Worm (Caenorhabditis elegans) whole organism, L1 larva: ENCODE results near the gene C06A12.3.

Source experiments
- C16A3.4 ChIP-seq: fragments of 150-350 bp; optimal IDR thresholded peaks from 2 replicates; lab custom pipeline; 2014; ENCODE audit warnings: missing biosample characterization, missing genetic modification characterization
- C34B4.2 ChIP-seq: sonication (generic microtip); optimal IDR thresholded peaks from 2 replicates; lab custom pipeline; 2017; ENCODE audit warnings: mild to moderate bottlenecking, missing genetic modification characterization, missing compliant biosample characterization
- aha-1 ChIP-seq: fragments of 150-350 bp; optimal IDR thresholded peaks from 2 replicates; lab custom pipeline; 2014; ENCODE audit warnings: missing biosample characterization, missing genetic modification characterization
- alr-1 ChIP-seq: fragments of 200-800 bp; sonication (Bioruptor generic); optimal IDR thresholded peaks from 2 replicates; lab custom pipeline; 2018; ENCODE audit warnings: borderline replicate concordance, mild to moderate bottlenecking, missing genetic modification characterization, missing compliant biosample characterization
- blmp-1 ChIP-seq: fragments of 150-350 bp; optimal IDR thresholded peaks from 2 replicates; lab custom pipeline; 2014; ENCODE audit warnings: missing biosample characterization, missing genetic modification characterization
- ces-1 ChIP-seq: fragments of 150-350 bp; optimal IDR thresholded peaks from 2 replicates; lab custom pipeline; 2014; ENCODE audit warnings: missing biosample characterization, missing genetic modification reagents, missing genetic modification characterization
- efl-1 ChIP-seq, 4 experiments: fragments of 150-350 bp; optimal IDR thresholded peaks in 3 of 4; peaks in 1 of 4; 1 replicate in 1 of 4; 2 replicates in 3 of 4; lab custom pipeline; 2014; ENCODE audit warnings: missing biosample characterization in 2 of 4, missing genetic modification characterization in 2 of 4, missing genetic modification reagents in 2 of 4
- efl-3 ChIP-seq: fragments of 200-800 bp; sonication (Bioruptor generic); optimal IDR thresholded peaks from 2 replicates; lab custom pipeline; 2018; ENCODE audit warnings: mild to moderate bottlenecking, missing genetic modification characterization, missing compliant biosample characterization
- egl-27 ChIP-seq, 2 experiments: fragments of 150-350 bp in 1 of 2; sonication (generic microtip); optimal IDR thresholded peaks; 3 replicates each; lab custom pipeline; 2017 to 2018; ENCODE audit warnings: missing biosample characterization in 2 of 2, missing genetic modification characterization in 2 of 2, missing genetic modification reagents in 2 of 2
- ets-5 ChIP-seq: fragments of 200-800 bp; sonication (Bioruptor generic); IDR thresholded peaks from 2 replicates; pipeline ENCODE4 v1.3.6; 2022; ENCODE audit warnings: missing genetic modification characterization, missing compliant biosample characterization
- grh-1 ChIP-seq: fragments of 200-800 bp; sonication (Bioruptor generic); IDR thresholded peaks from 2 replicates; pipeline ENCODE4 v1.3.6; 2022; ENCODE audit warnings: missing genetic modification reagents, missing genetic modification characterization, missing compliant biosample characterization
- irx-1 ChIP-seq: sonication (generic microtip); optimal IDR thresholded peaks from 2 replicates; lab custom pipeline; 2016; ENCODE audit warnings: missing genetic modification characterization, missing compliant biosample characterization
- jun-1 ChIP-seq: fragments of 150-350 bp; optimal IDR thresholded peaks from 2 replicates; lab custom pipeline; 2014; ENCODE audit warnings: missing biosample characterization, missing genetic modification reagents, missing genetic modification characterization
- lin-14 ChIP-seq: fragments of 200-800 bp; sonication (Bioruptor generic); optimal IDR thresholded peaks from 2 replicates; lab custom pipeline; 2018; ENCODE audit warnings: mild to moderate bottlenecking, missing genetic modification characterization, moderate library complexity, missing compliant biosample characterization
- lin-35 ChIP-seq, 2 experiments: fragments of 150-350 bp; optimal IDR thresholded peaks; 2 replicates each; lab custom pipeline; 2014; ENCODE audit warnings: missing biosample characterization in 2 of 2, missing genetic modification characterization in 2 of 2, missing genetic modification reagents in 2 of 2
- lin-39 ChIP-seq: fragments of 150-350 bp; optimal IDR thresholded peaks from 2 replicates; lab custom pipeline; 2014; ENCODE audit warnings: missing biosample characterization, missing genetic modification reagents, missing genetic modification characterization
- lir-3 ChIP-seq: sonication (generic microtip); optimal IDR thresholded peaks from 2 replicates; lab custom pipeline; 2016; ENCODE audit warnings: mild to moderate bottlenecking, missing genetic modification characterization, moderate library complexity, missing compliant biosample characterization; ENCODE audit not compliant: poor library complexity
- nhr-11 ChIP-seq: fragments of 150-350 bp; optimal IDR thresholded peaks from 2 replicates; lab custom pipeline; 2014; ENCODE audit warnings: missing biosample characterization, missing genetic modification characterization
- nhr-20 ChIP-seq: sonication (generic microtip); optimal IDR thresholded peaks from 2 replicates; lab custom pipeline; 2016; ENCODE audit warnings: mild to moderate bottlenecking, missing genetic modification characterization, missing compliant biosample characterization
- nhr-237 ChIP-seq: fragments of 150-350 bp; optimal IDR thresholded peaks from 2 replicates; lab custom pipeline; 2014; ENCODE audit warnings: missing biosample characterization, missing genetic modification characterization
- nhr-47 ChIP-seq: sonication (generic microtip); optimal IDR thresholded peaks from 2 replicates; lab custom pipeline; 2016; ENCODE audit warnings: mild to moderate bottlenecking, missing genetic modification characterization, moderate library complexity, missing compliant biosample characterization
- nhr-85 ChIP-seq: sonication (generic microtip); peaks from one replicate; lab custom pipeline; 2016; ENCODE audit warnings: missing genetic modification characterization, inconsistent platforms, missing compliant biosample characterization
- pax-3 ChIP-seq: fragments of 200-800 bp; sonication (Bioruptor generic); optimal IDR thresholded peaks from 2 replicates; lab custom pipeline; 2018; ENCODE audit warnings: mild to moderate bottlenecking, missing genetic modification characterization, moderate library complexity, missing compliant biosample characterization
- skn-1 ChIP-seq: fragments of 150-350 bp; optimal IDR thresholded peaks from 2 replicates; lab custom pipeline; 2014; ENCODE audit warnings: missing biosample characterization, missing genetic modification characterization
- snu-23 ChIP-seq: sonication (generic microtip); optimal IDR thresholded peaks from 2 replicates; lab custom pipeline; 2016; ENCODE audit warnings: missing genetic modification characterization, missing compliant biosample characterization
- sptf-1 ChIP-seq: fragments of 150-350 bp; optimal IDR thresholded peaks from 2 replicates; lab custom pipeline; 2014; ENCODE audit warnings: missing biosample characterization, missing genetic modification characterization
- unc-62 ChIP-seq: fragments of 150-350 bp; optimal IDR thresholded peaks from 2 replicates; lab custom pipeline; 2014; ENCODE audit warnings: missing biosample characterization, missing genetic modification reagents, missing genetic modification characterization
- xbp-1 ChIP-seq: sonication (generic microtip); optimal IDR thresholded peaks from 2 replicates; lab custom pipeline; 2016; ENCODE audit warnings: missing genetic modification characterization, missing compliant biosample characterization
- zag-1 ChIP-seq: fragments of 150-350 bp; optimal IDR thresholded peaks from 2 replicates; lab custom pipeline; 2014; ENCODE audit warnings: missing biosample characterization, missing genetic modification characterization

C06A12.3 gene

DNA sequence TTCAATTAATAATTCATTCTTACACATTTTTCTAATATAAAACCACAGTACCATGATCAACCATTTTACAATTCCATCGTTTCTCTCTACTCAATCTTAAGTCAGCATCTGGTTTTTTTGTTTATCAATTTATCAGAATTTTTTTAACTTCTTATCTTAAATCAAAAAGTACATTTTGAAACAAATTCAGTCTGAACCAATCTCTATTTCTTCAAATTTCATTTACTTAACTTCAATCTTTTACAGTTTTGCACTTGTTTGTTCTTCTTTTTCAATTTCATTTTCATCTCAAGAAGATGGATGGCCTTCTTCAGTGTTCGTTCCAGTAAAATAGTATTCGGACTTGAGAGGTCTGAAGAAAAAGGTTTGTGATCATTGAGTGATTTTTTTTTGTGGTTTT lies 45.5 kb downstream of the C06A12.3 start, which contains the start of gene gba-3:
Gene gba-3, plus strand, starts transcription at position 301 of the 400 bp plus-strand sequence.
- TF ChIP-seq lin-39 (no peak), sptf-1 (no peak), nhr-11 (no peak), nhr-85 (peak; percentile 81), lir-3 (tag; lab: Kevin White, UChicago) (no peak), lin-14 (peak; percentile 38), xbp-1 (tag; lab: Kevin White, UChicago) (no peak), irx-1 (no peak), efl-1 (optimal IDR thresholded peaks at IDR 0.05; lab: Kevin White, UChicago) (no peak), efl-1 (GFP tag; optimal IDR thresholded peaks at IDR 0.05 in 1 of 2; lab: Kevin White, UChicago) (no peak), C16A3.4 (tag; lab: Kevin White, UChicago) (no peak), nhr-237 (no peak), blmp-1 (tag; lab: Kevin White, UChicago) (peak; percentile 9), skn-1 (tag; lab: Kevin White, UChicago) (no peak), alr-1 (no peak), jun-1 (no peak)

DNA sequence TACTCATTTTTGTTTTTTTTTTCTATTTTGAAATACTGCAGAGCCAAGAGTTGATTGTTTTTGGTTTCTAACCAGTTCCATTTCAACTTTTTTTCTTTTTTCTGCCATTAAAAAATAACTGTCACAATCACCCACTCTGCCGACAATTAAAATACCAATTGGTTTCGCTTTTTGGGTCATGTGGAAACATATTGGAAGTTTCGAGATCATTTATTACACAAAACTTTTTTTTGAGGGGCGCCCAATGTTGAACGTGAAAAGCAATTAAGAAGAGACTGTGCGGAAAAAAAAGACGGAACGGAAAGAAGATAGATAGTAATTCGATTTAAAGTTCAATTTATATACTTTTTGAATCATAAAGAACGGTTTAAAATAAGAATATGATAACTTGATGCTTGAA lies 46.5 kb downstream of the C06A12.3 start:
- TF ChIP-seq nhr-85 (peak; percentile 69), blmp-1 (tag; lab: Kevin White, UChicago) (peak; percentile 58), nhr-47 (tag; lab: Kevin White, UChicago) (no peak)
- TF ChIP-seq, all 84 proteins: peak for 2

DNA sequence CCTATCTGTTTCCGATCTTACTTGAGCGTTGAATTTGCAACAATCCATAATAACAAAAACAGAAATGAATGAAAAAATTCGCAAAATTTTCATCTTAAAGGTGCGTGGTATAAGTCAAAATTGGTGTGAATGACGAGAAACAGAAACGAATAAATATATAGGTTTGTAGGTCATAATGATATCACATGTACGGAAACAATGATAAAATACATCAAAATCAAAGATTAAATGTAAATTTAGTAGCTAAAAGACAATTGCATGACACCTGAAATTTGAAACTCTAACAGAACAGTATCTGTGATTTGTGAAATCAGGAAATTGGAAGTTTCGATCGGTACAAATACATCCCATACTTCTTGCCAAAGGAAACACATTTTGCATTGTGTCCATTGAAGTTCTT lies 47.7 kb downstream of the C06A12.3 start, which contains the start of gene F11E6.9:
Gene F11E6.9, minus strand, starts transcription at position 101 of the 400 bp plus-strand sequence.
- TF ChIP-seq blmp-1 (tag; lab: Kevin White, UChicago) (no peak), irx-1 (no peak), unc-62 (GFP tag; lab: Kevin White, UChicago) (no peak), snu-23 (no peak), grh-1 (GFP tag; lab: Robert Waterston, UW) (no peak), lin-14 (no peak)

DNA sequence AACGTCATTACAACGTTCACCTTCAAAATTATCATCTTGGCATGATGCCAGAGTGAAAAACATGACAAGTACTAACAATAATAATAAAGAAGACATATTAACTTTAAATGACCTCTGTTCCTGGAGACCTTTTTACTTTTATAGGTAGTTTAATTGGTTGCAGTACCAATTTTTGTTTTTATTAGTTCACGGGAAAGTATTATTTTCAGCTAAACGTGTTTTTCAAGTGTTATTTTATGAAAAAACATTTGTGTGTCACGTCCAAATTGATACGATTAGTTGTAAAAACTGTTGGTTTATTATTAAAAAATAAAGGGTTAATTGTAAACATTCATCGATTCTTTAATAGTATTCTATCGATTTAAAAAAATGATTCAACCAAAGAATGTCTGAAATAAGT lies 48.2 kb downstream of the C06A12.3 start, which contains the start of gene grl-24:
Gene grl-24, minus strand, starts transcription at position 101 of the 400 bp plus-strand sequence.
- TF ChIP-seq lin-35 (GFP tag; optimal IDR thresholded peaks at IDR 0.05; lab: Kevin White, UChicago) (no peak), ets-5 (GFP tag; lab: Robert Waterston, UW) (no peak), aha-1 (tag; lab: Kevin White, UChicago) (no peak), nhr-11 (no peak), zag-1 (tag; lab: Kevin White, UChicago) (no peak), egl-27 (tag; optimal IDR thresholded peaks at IDR 0.05; lab: Kevin White, UChicago) (no peak), C34B4.2 (tag; lab: Kevin White, UChicago) (no peak), grh-1 (GFP tag; lab: Robert Waterston, UW) (no peak), pax-3 (tag; lab: Kevin White, UChicago) (no peak), sptf-1 (no peak), ces-1 (GFP tag; lab: Kevin White, UChicago) (no peak), nhr-20 (tag; lab: Kevin White, UChicago) (no peak), nhr-47 (tag; lab: Kevin White, UChicago) (no peak), efl-3 (GFP tag; lab: Kevin White, UChicago) (no peak)
- TF ChIP-seq, all 84 proteins: peak for 0
